Fruit fly (Drosophila melanogaster) whole organism, embryonic: ENCODE results near the gene Hez.

Experiments
- Atf-2 ChIP-seq: fragments of 200-800 bp; sonication (Bioruptor generic); optimal IDR thresholded peaks from 2 replicates; lab custom pipeline; 2016; ENCODE audit warnings: missing biosample characterization, missing genetic modification characterization
- Atf3 ChIP-seq: fragments of 200-800 bp; sonication (Bioruptor generic); optimal IDR thresholded peaks from 3 replicates; lab custom pipeline; 2016; ENCODE audit warnings: missing biosample characterization, missing genetic modification characterization
- Bdp1 ChIP-seq: fragments of 200-800 bp; sonication (Bioruptor generic); optimal IDR thresholded peaks from 3 replicates; lab custom pipeline; 2016; ENCODE audit warnings: missing biosample characterization, missing genetic modification characterization
- CG1024 ChIP-seq: fragments of 200-800 bp; sonication (Bioruptor generic); IDR thresholded peaks from 2 replicates; pipeline ENCODE4 v1.3.6; 2022; ENCODE audit warnings: missing biosample characterization, missing genetic modification characterization
- CG12155 ChIP-seq: fragments of 200-800 bp; sonication (Bioruptor generic); optimal IDR thresholded peaks from 3 replicates; lab custom pipeline; 2016; ENCODE audit warnings: missing biosample characterization, missing genetic modification characterization
- CG1233 ChIP-seq: fragments of 200-800 bp; sonication (Bioruptor generic); optimal IDR thresholded peaks from 4 replicates; lab custom pipeline; 2018; ENCODE audit warnings: missing biosample characterization, mild to moderate bottlenecking, missing genetic modification characterization
- CG14667 ChIP-seq: fragments of 200-800 bp; sonication (Bioruptor generic); IDR thresholded peaks from 2 replicates; pipeline ENCODE4 v1.3.6; 2022; ENCODE audit warnings: missing biosample characterization, missing genetic modification characterization
- CG17912 ChIP-seq: fragments of 200-800 bp; sonication (Bioruptor generic); optimal IDR thresholded peaks from 2 replicates; lab custom pipeline; 2018; ENCODE audit warnings: missing biosample characterization, mild to moderate bottlenecking, missing genetic modification characterization
- CG18262 ChIP-seq: fragments of 200-800 bp; optimal IDR thresholded peaks from 3 replicates; lab custom pipeline; 2019; ENCODE audit warnings: missing biosample characterization, mild to moderate bottlenecking, missing genetic modification characterization, moderate library complexity
- CG2120 ChIP-seq: fragments of 200-800 bp; sonication (Bioruptor generic); optimal IDR thresholded peaks from 3 replicates; lab custom pipeline; 2016; ENCODE audit warnings: missing biosample characterization, missing genetic modification characterization
- CG2199 ChIP-seq: fragments of 200-800 bp; sonication (Bioruptor generic); IDR thresholded peaks from 3 replicates; pipeline ENCODE4 v1.3.6; 2022; ENCODE audit warnings: missing biosample characterization, missing genetic modification characterization
- CG2678 ChIP-seq: fragments of 200-800 bp; sonication (Bioruptor generic); optimal IDR thresholded peaks from 3 replicates; lab custom pipeline; 2019; ENCODE audit warnings: missing biosample characterization, mild to moderate bottlenecking, missing genetic modification characterization, moderate library complexity
- CG32772 ChIP-seq: fragments of 200-800 bp; sonication (Bioruptor generic); IDR thresholded peaks from 2 replicates; pipeline ENCODE4 v1.3.6; 2022; ENCODE audit warnings: missing biosample characterization, missing genetic modification characterization
- CG3838 ChIP-seq: fragments of 200-800 bp; sonication (Bioruptor generic); optimal IDR thresholded peaks from 3 replicates; lab custom pipeline; 2016; ENCODE audit warnings: missing biosample characterization, missing genetic modification characterization
- CG3847 ChIP-seq: fragments of 200-800 bp; sonication (Bioruptor generic); IDR thresholded peaks from 2 replicates; pipeline ENCODE4 v1.3.6; 2022; ENCODE audit warnings: missing biosample characterization, missing genetic modification characterization
- CG4360 ChIP-seq: fragments of 200-800 bp; sonication (Bioruptor generic); IDR thresholded peaks from 2 replicates; pipeline ENCODE4 v1.3.6; 2022; ENCODE audit warnings: missing biosample characterization, missing genetic modification characterization
- CG4424 ChIP-seq: fragments of 200-800 bp; sonication (Bioruptor generic); optimal IDR thresholded peaks from 3 replicates; lab custom pipeline; 2016; ENCODE audit warnings: missing biosample characterization, missing genetic modification characterization
- CG6272 ChIP-seq: fragments of 200-800 bp; sonication (Bioruptor generic); IDR thresholded peaks from 2 replicates; pipeline ENCODE4 v1.3.6; 2022; ENCODE audit warnings: missing biosample characterization, missing genetic modification characterization
- CoRest ChIP-seq: fragments of 200-800 bp; sonication (Bioruptor generic); optimal IDR thresholded peaks from 3 replicates; lab custom pipeline; 2018; ENCODE audit warnings: missing biosample characterization, mild to moderate bottlenecking, missing genetic modification characterization, moderate library complexity
- Doc3 ChIP-seq: fragments of 200-800 bp; sonication (Bioruptor generic); IDR thresholded peaks from 3 replicates; pipeline ENCODE4 v1.3.6; 2022; ENCODE audit warnings: missing biosample characterization, missing genetic modification characterization; ENCODE audit not compliant: partially characterized antibody
- E2f2 ChIP-seq: fragments of 200-800 bp; sonication (Bioruptor generic); IDR thresholded peaks from 2 replicates; pipeline ENCODE4 v1.3.6; 2022; ENCODE audit warnings: missing biosample characterization, missing genetic modification characterization
- ERR ChIP-seq: fragments of 200-800 bp; sonication (Bioruptor generic); optimal IDR thresholded peaks from 2 replicates; lab custom pipeline; 2016; ENCODE audit warnings: missing biosample characterization, missing genetic modification characterization
- Fer3 ChIP-seq: fragments of 200-800 bp; sonication (Bioruptor generic); optimal IDR thresholded peaks from 2 replicates; lab custom pipeline; 2018; ENCODE audit warnings: missing biosample characterization, mild to moderate bottlenecking, missing genetic modification characterization, moderate library complexity
- HHEX ChIP-seq: fragments of 200-800 bp; sonication (Bioruptor generic); optimal IDR thresholded peaks from 3 replicates; lab custom pipeline; 2017; ENCODE audit warnings: missing biosample characterization, mild to moderate bottlenecking, missing genetic modification characterization, missing genetic modification reagents
- HLH54F ChIP-seq: fragments of 200-800 bp; sonication (Bioruptor generic); optimal IDR thresholded peaks from 3 replicates; lab custom pipeline; 2016; ENCODE audit warnings: missing biosample characterization, missing genetic modification characterization
- Hand ChIP-seq: fragments of 200-800 bp; sonication (Bioruptor generic); optimal IDR thresholded peaks from 2 replicates; lab custom pipeline; 2017; ENCODE audit warnings: mild to moderate bottlenecking, missing biosample characterization, missing genetic modification reagents, missing genetic modification characterization
- HmgZ ChIP-seq: fragments of 200-800 bp; sonication (Bioruptor generic); optimal IDR thresholded peaks from 2 replicates; lab custom pipeline; 2018; ENCODE audit warnings: missing biosample characterization, mild to moderate bottlenecking, missing genetic modification characterization
- Hmx ChIP-seq: fragments of 200-800 bp; sonication (Bioruptor generic); optimal IDR thresholded peaks from 2 replicates; lab custom pipeline; 2016; ENCODE audit warnings: missing biosample characterization, missing genetic modification characterization
- Hr78 ChIP-seq, 2 experiments: fragments of 200-800 bp in 1 of 2; fragments of >200 bp in 1 of 2; sonication (Bioruptor generic) in 1 of 2; optimal IDR thresholded peaks; 2 replicates each; lab custom pipeline; 2017 to 2019; ENCODE audit warnings: missing biosample characterization in 2 of 2, missing genetic modification characterization in 2 of 2, mild to moderate bottlenecking in 1 of 2, moderate library complexity in 1 of 2
- NC2α ChIP-seq: fragments of 200-800 bp; sonication (Bioruptor generic); optimal IDR thresholded peaks from 2 replicates; lab custom pipeline; 2016; ENCODE audit warnings: missing biosample characterization, missing genetic modification characterization
- Oaz ChIP-seq: fragments of 200-800 bp; sonication (Bioruptor generic); IDR thresholded peaks from 2 replicates; pipeline ENCODE4 v1.3.6; 2022; ENCODE audit warnings: missing biosample characterization, missing genetic modification characterization
- Ravus ChIP-seq: fragments of 200-800 bp; sonication (Bioruptor generic); IDR thresholded peaks from 2 replicates; pipeline ENCODE4 v1.3.6; 2022; ENCODE audit warnings: missing biosample characterization, missing genetic modification characterization
- Sry-β ChIP-seq: fragments of 200-800 bp; sonication (Bioruptor generic); optimal IDR thresholded peaks from 2 replicates; lab custom pipeline; 2018; ENCODE audit warnings: missing biosample characterization, mild to moderate bottlenecking, missing genetic modification characterization, moderate library complexity
- Taf1 ChIP-seq: fragments of 200-800 bp; sonication (Bioruptor generic); IDR thresholded peaks from 2 replicates; pipeline ENCODE4 v1.3.6; 2022; ENCODE audit warnings: missing biosample characterization, missing genetic modification characterization
- Usf ChIP-seq: fragments of 200-800 bp; sonication (Bioruptor generic); optimal IDR thresholded peaks from 2 replicates; lab custom pipeline; 2017; ENCODE audit warnings: missing genotype, missing biosample characterization, missing genetic modification characterization
- cg ChIP-seq: fragments of 200-800 bp; sonication (Bioruptor generic); optimal IDR thresholded peaks from 3 replicates; lab custom pipeline; 2019; ENCODE audit warnings: missing biosample characterization, mild to moderate bottlenecking, missing genetic modification characterization, moderate library complexity
- chif ChIP-seq, 2 experiments: fragments of 200-800 bp; sonication (Bioruptor generic); optimal IDR thresholded peaks; 3 replicates each; lab custom pipeline; 2016; ENCODE audit warnings: missing biosample characterization in 2 of 2, missing genetic modification characterization in 2 of 2
- eve ChIP-seq, 2 experiments: fragments of >200 bp; optimal IDR thresholded peaks; 2 replicates each; lab custom pipeline; 2017; ENCODE audit warnings: missing biosample characterization in 2 of 2, missing genetic modification characterization in 2 of 2
- fd3F ChIP-seq: fragments of 200-800 bp; sonication (Bioruptor generic); optimal IDR thresholded peaks from 2 replicates; lab custom pipeline; 2018; ENCODE audit warnings: missing biosample characterization, mild to moderate bottlenecking, missing genetic modification characterization, moderate library complexity
- fu2 ChIP-seq: fragments of 200-800 bp; sonication (Bioruptor generic); optimal IDR thresholded peaks from 2 replicates; lab custom pipeline; 2016; ENCODE audit warnings: missing biosample characterization, missing genetic modification characterization
- ken ChIP-seq: fragments of 200-800 bp; sonication (Bioruptor generic); IDR thresholded peaks from 3 replicates; pipeline ENCODE4 v1.3.6; 2022; ENCODE audit warnings: missing biosample characterization, missing genetic modification characterization
- mirr ChIP-seq: fragments of 200-800 bp; sonication (Bioruptor generic); optimal IDR thresholded peaks from 3 replicates; lab custom pipeline; 2018; ENCODE audit warnings: missing biosample characterization, mild to moderate bottlenecking, missing genetic modification characterization
- nerfin-2 ChIP-seq: fragments of 200-800 bp; sonication (Bioruptor generic); IDR thresholded peaks from 2 replicates; pipeline ENCODE4 v1.3.6; 2022; ENCODE audit warnings: missing biosample characterization, missing genetic modification characterization; ENCODE audit not compliant: partially characterized antibody
- nom ChIP-seq: fragments of 200-800 bp; sonication (Bioruptor generic); optimal IDR thresholded peaks from 2 replicates; lab custom pipeline; 2017; ENCODE audit warnings: missing biosample characterization, missing genetic modification characterization, mild to moderate bottlenecking, moderate library complexity, missing genetic modification reagents
- pan ChIP-seq, 4 experiments: fragments of >200 bp in 3 of 4; fragments of 200-800 bp in 1 of 4; sonication (Bioruptor generic) in 1 of 4; optimal IDR thresholded peaks in 3 of 4; IDR thresholded peaks in 1 of 4; 2 replicates each; pipeline versions ENCODE4 v1.3.6 to Lab custom; 2017 to 2022; ENCODE audit warnings: missing biosample characterization in 2 of 4, missing genetic modification characterization in 2 of 4, mixed read lengths in 1 of 4
- rib ChIP-seq: fragments of 200-800 bp; sonication (Bioruptor generic); IDR thresholded peaks from 2 replicates; pipeline ENCODE4 v1.3.6; 2022; ENCODE audit warnings: missing biosample characterization, missing genetic modification characterization
- ro ChIP-seq: fragments of 200-800 bp; sonication (Bioruptor generic); IDR thresholded peaks from 2 replicates; pipeline ENCODE4 v1.3.6; 2022; ENCODE audit warnings: missing biosample characterization, missing genetic modification characterization
- tll ChIP-seq, 2 experiments: fragments of 200-800 bp in 1 of 2; fragments of >200 bp in 1 of 2; sonication (Bioruptor generic) in 1 of 2; optimal IDR thresholded peaks; 2 replicates each; lab custom pipeline; 2017 to 2019; ENCODE audit warnings: missing biosample characterization in 2 of 2, missing genetic modification characterization in 2 of 2, mild to moderate bottlenecking in 1 of 2, moderate library complexity in 1 of 2
- zen ChIP-seq: fragments of 200-800 bp; sonication (Bioruptor generic); optimal IDR thresholded peaks from 3 replicates; lab custom pipeline; 2018; ENCODE audit warnings: missing biosample characterization, mild to moderate bottlenecking, missing genetic modification characterization, moderate library complexity

Hez gene

dm6 chr3L:9888630-9889130 is 5.9 kb downstream of the Hez start, which contains the start of the genes Taf2 and CalpB (continued):
- TF ChIP-seq Hand (GFP tag; lab: Kevin White, UChicago), result peak; percentile 31
- TF ChIP-seq Oaz, result peak; percentile 45; the same call in 1 of the 2 replicates
- no peak for TF ChIP-seq pan (optimal IDR thresholded peaks at IDR 0.05; lab: Kevin White, UChicago)
- peak in 1 of 2 experiments; percentile 77 for TF ChIP-seq pan (GFP tag; optimal IDR thresholded peaks at IDR 0.05 in 1 of 2, IDR thresholded peaks at IDR 0.05 in 1 of 2)
- TF ChIP-seq CG3838 (GFP tag; lab: Kevin White, UChicago), result peak; percentile 34
- peak; percentile 51; the same call in 1 of the 2 replicates for TF ChIP-seq ro (GFP tag; lab: Robert Waterston, UW)
- TF ChIP-seq tll (GFP tag; optimal IDR thresholded peaks at IDR 0.05; lab: Kevin White, UChicago), result peak in 1 of 2 experiments; percentile 57
- peak in 1 of 2 experiments; percentile 65 for TF ChIP-seq Hr78 (GFP tag; optimal IDR thresholded peaks at IDR 0.05; lab: Kevin White, UChicago)
- 0 out of 3 replicates have a peak, but pooled peaks have one; percentile 71 for TF ChIP-seq CG2199 (GFP tag; lab: Robert Waterston, UW)
- TF ChIP-seq Atf3 (GFP tag; lab: Kevin White, UChicago), result no peak
- TF ChIP-seq mirr (GFP tag; lab: Kevin White, UChicago), result no peak
- peak; percentile 12 for TF ChIP-seq Sry-β (GFP tag; lab: Kevin White, UChicago)
- TF ChIP-seq CG12155 (GFP tag; lab: Kevin White, UChicago), result peak; percentile 84
- TF ChIP-seq CG17912 (GFP tag; lab: Kevin White, UChicago), result no peak
- TF ChIP-seq nom, result peak; percentile 74
- TF ChIP-seq CG2678 (tag; lab: Kevin White, UChicago), result peak; percentile 96
- TF ChIP-seq Fer3 (tag; lab: Kevin White, UChicago), result peak; percentile 87
- TF ChIP-seq CG3847 (GFP tag; lab: Robert Waterston, UW), result peak; percentile 85
- TF ChIP-seq ken, result 0 out of 3 replicates have a peak, but pooled peaks have one; percentile 38
- no peak for TF ChIP-seq Atf-2
- peak; percentile 61 for TF ChIP-seq CG14667 (GFP tag; lab: Robert Waterston, UW)
- no peak for TF ChIP-seq NC2α (GFP tag; lab: Kevin White, UChicago)
- TF ChIP-seq Bdp1 (GFP tag; lab: Kevin White, UChicago), result peak; percentile 15
- TF ChIP-seq fd3F (GFP tag; lab: Kevin White, UChicago), result peak; percentile 83
- TF ChIP-seq CG32772 (GFP tag; lab: Robert Waterston, UW), result peak; percentile 82
- TF ChIP-seq Doc3 (GFP tag; lab: Robert Waterston, UW), result no peak
- no peak for TF ChIP-seq Hmx (GFP tag; lab: Kevin White, UChicago)
- peak; percentile 82 for TF ChIP-seq CG2120 (GFP tag; lab: Kevin White, UChicago)
- TF ChIP-seq Ravus (GFP tag; lab: Robert Waterston, UW), result no peak
- peak; percentile 85 for TF ChIP-seq CG1233 (GFP tag; lab: Kevin White, UChicago)
- peak; percentile 54; the same call in 1 of the 2 replicates for TF ChIP-seq E2f2
- peak; percentile 81 for TF ChIP-seq zen (tag; lab: Kevin White, UChicago)
- no peak for TF ChIP-seq eve (GFP tag; optimal IDR thresholded peaks at IDR 0.05; lab: Kevin White, UChicago)
- no peak for TF ChIP-seq ERR (GFP tag; lab: Kevin White, UChicago)
- peak; percentile 59 for TF ChIP-seq Usf (GFP tag; lab: Kevin White, UChicago)
- TF ChIP-seq CG1024 (GFP tag; lab: Robert Waterston, UW), result peak; percentile 72; the same call in 1 of the 2 replicates
- TF ChIP-seq nerfin-2 (GFP tag; lab: Robert Waterston, UW), result no peak
- peak; percentile 86 for TF ChIP-seq CG4424 (GFP tag; lab: Kevin White, UChicago)
- peak; percentile 82 for TF ChIP-seq HHEX (GFP tag; lab: Kevin White, UChicago)
- peak in 1 of 2 experiments; percentile 34 for TF ChIP-seq chif (GFP tag; optimal IDR thresholded peaks at IDR 0.05; lab: Kevin White, UChicago)
- peak; percentile 72 for TF ChIP-seq HLH54F (GFP tag; lab: Kevin White, UChicago)
- TF ChIP-seq HmgZ (tag; lab: Kevin White, UChicago), result peak; percentile 67
- TF ChIP-seq CG4360, result no peak
- peak; percentile 56 for TF ChIP-seq fu2 (GFP tag; lab: Kevin White, UChicago)
- peak; percentile 97 for TF ChIP-seq CG18262 (tag; lab: Kevin White, UChicago)
- TF ChIP-seq rib, result no peak
- peak; percentile 73; the same call in 1 of the 2 replicates for TF ChIP-seq CG6272 (GFP tag; lab: Robert Waterston, UW)
- TF ChIP-seq Taf1 (GFP tag; lab: Robert Waterston, UW), result peak; percentile 21; the same call in 1 of the 2 replicates
- TF ChIP-seq cg (GFP tag; lab: Kevin White, UChicago), result no peak
- TF ChIP-seq CoRest (tag; lab: Kevin White, UChicago), result peak; percentile 94
